Worm (Caenorhabditis elegans) whole organism, L1 larva: Measurements from ENCODE around the gene ced-11.

Experiments used
- ama-1 ChIP-seq: fragments of 150-350 bp; optimal IDR thresholded peaks from 2 replicates; lab custom pipeline; 2014
- blmp-1 ChIP-seq: fragments of 150-350 bp; optimal IDR thresholded peaks from 2 replicates; lab custom pipeline; 2014; ENCODE audit warnings: missing biosample characterization, missing genetic modification characterization
- ceh-82 ChIP-seq, 3 experiments: fragments of 150-350 bp in 1 of 3; sonication (generic microtip) in 2 of 3; optimal IDR thresholded peaks; 2 replicates each; lab custom pipeline; 2014 to 2017; ENCODE audit warnings: missing biosample characterization in 3 of 3, missing genetic modification characterization in 3 of 3
- efl-1 ChIP-seq, 4 experiments: fragments of 150-350 bp; optimal IDR thresholded peaks in 3 of 4; peaks in 1 of 4; 1 replicate in 1 of 4; 2 replicates in 3 of 4; lab custom pipeline; 2014; ENCODE audit warnings: missing biosample characterization in 2 of 4, missing genetic modification characterization in 2 of 4, missing genetic modification reagents in 2 of 4
- egl-27 ChIP-seq, 2 experiments: fragments of 150-350 bp in 1 of 2; sonication (generic microtip); optimal IDR thresholded peaks; 3 replicates each; lab custom pipeline; 2017 to 2018; ENCODE audit warnings: missing biosample characterization in 2 of 2, missing genetic modification characterization in 2 of 2, missing genetic modification reagents in 2 of 2
- elt-2 ChIP-seq: sonication (generic microtip); optimal IDR thresholded peaks from 2 replicates; lab custom pipeline; 2016; ENCODE audit warnings: missing genetic modification characterization, mild to moderate bottlenecking, inconsistent platforms, missing compliant biosample characterization, missing genetic modification reagents
- elt-3 ChIP-seq, 6 experiments: fragments of 150-350 bp in 1 of 6; sonication (generic microtip); optimal IDR thresholded peaks; 2 replicates each; lab custom pipeline; 2017 to 2018; ENCODE audit warnings: missing biosample characterization in 6 of 6, missing genetic modification characterization in 6 of 6, inconsistent platforms in 1 of 6
- grh-1 ChIP-seq: fragments of 200-800 bp; sonication (Bioruptor generic); IDR thresholded peaks from 2 replicates; pipeline ENCODE4 v1.3.6; 2022; ENCODE audit warnings: missing genetic modification reagents, missing genetic modification characterization, missing compliant biosample characterization
- hpl-2 ChIP-seq: fragments of 150-350 bp; optimal IDR thresholded peaks from 2 replicates; lab custom pipeline; 2014; ENCODE audit warnings: missing biosample characterization, missing genetic modification reagents, missing genetic modification characterization
- jun-1 ChIP-seq: fragments of 150-350 bp; optimal IDR thresholded peaks from 2 replicates; lab custom pipeline; 2014; ENCODE audit warnings: missing biosample characterization, missing genetic modification reagents, missing genetic modification characterization
- lin-14 ChIP-seq: fragments of 200-800 bp; sonication (Bioruptor generic); optimal IDR thresholded peaks from 2 replicates; lab custom pipeline; 2018; ENCODE audit warnings: mild to moderate bottlenecking, missing genetic modification characterization, moderate library complexity, missing compliant biosample characterization
- lir-3 ChIP-seq: sonication (generic microtip); optimal IDR thresholded peaks from 2 replicates; lab custom pipeline; 2016; ENCODE audit warnings: mild to moderate bottlenecking, missing genetic modification characterization, moderate library complexity, missing compliant biosample characterization; ENCODE audit not compliant: poor library complexity
- mep-1 ChIP-seq: fragments of 150-350 bp; optimal IDR thresholded peaks from 2 replicates; lab custom pipeline; 2014; ENCODE audit warnings: missing biosample characterization, missing genetic modification characterization
- nhr-11 ChIP-seq: fragments of 150-350 bp; optimal IDR thresholded peaks from 2 replicates; lab custom pipeline; 2014; ENCODE audit warnings: missing biosample characterization, missing genetic modification characterization
- nhr-28 ChIP-seq: fragments of 150-350 bp; optimal IDR thresholded peaks from 2 replicates; lab custom pipeline; 2014; ENCODE audit warnings: missing biosample characterization, missing genetic modification characterization
- nhr-47 ChIP-seq: sonication (generic microtip); optimal IDR thresholded peaks from 2 replicates; lab custom pipeline; 2016; ENCODE audit warnings: mild to moderate bottlenecking, missing genetic modification characterization, moderate library complexity, missing compliant biosample characterization
- nhr-85 ChIP-seq: sonication (generic microtip); peaks from one replicate; lab custom pipeline; 2016; ENCODE audit warnings: missing genetic modification characterization, inconsistent platforms, missing compliant biosample characterization
- pag-3 ChIP-seq: sonication (generic microtip); optimal IDR thresholded peaks from 2 replicates; lab custom pipeline; 2017; ENCODE audit warnings: missing genetic modification characterization, mild to moderate bottlenecking, missing compliant biosample characterization, antibody characterized with exemption, borderline replicate concordance; ENCODE audit not compliant: insufficient read depth
- pqm-1 ChIP-seq: sonication (generic microtip); optimal IDR thresholded peaks from 3 replicates; lab custom pipeline; 2017; ENCODE audit warnings: missing biosample characterization, missing genetic modification characterization
- tbx-2 ChIP-seq: sonication (generic microtip); optimal IDR thresholded peaks from 2 replicates; lab custom pipeline; 2016; ENCODE audit warnings: missing genetic modification characterization, missing compliant biosample characterization
- tlp-1 ChIP-seq: fragments of 150-350 bp; optimal IDR thresholded peaks from 2 replicates; lab custom pipeline; 2014; ENCODE audit warnings: missing biosample characterization, missing genetic modification characterization
- zag-1 ChIP-seq: fragments of 150-350 bp; optimal IDR thresholded peaks from 2 replicates; lab custom pipeline; 2014; ENCODE audit warnings: missing biosample characterization, missing genetic modification characterization
- ztf-11 ChIP-seq, 2 experiments: sonication (generic microtip); optimal IDR thresholded peaks; 2 replicates each; lab custom pipeline; 2016 to 2017; ENCODE audit warnings: missing genetic modification characterization in 2 of 2, missing biosample characterization in 1 of 2, missing compliant biosample characterization in 1 of 2
- ztf-4 ChIP-seq: fragments of 150-350 bp; optimal IDR thresholded peaks from 2 replicates; lab custom pipeline; 2014; ENCODE audit warnings: missing biosample characterization, missing genetic modification characterization

The ced-11 gene

DNA sequence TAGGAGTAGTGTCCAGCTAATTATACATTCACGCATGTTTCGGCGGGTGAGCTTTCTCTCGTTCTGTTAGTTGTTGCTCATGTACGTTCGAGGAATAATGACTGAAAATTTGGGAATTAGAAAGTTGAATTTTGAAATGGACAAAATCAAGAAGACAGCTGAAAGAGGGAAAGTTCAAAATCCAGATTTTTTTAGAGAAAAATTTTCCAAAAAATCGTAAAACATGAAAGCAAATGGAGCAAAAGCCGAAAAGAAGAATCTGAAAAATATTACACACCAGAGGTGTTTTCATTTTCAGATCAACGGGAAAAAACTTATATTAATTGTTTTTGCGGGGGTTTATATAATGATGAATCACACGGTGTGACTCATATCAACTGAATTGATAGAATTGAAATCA lies 53.3 kb downstream of the ced-11 start, which contains the start of gene ina-1:
Gene ina-1 (minus strand): TSS at position 101 of the 400 bp plus-strand sequence.
- no peak for TF ChIP-seq nhr-11 (tag; lab: Kevin White, UChicago)
- TF ChIP-seq nhr-28 (tag; lab: Kevin White, UChicago) = no peak
- no peak for TF ChIP-seq pqm-1 (tag; lab: Kevin White, UChicago)
- TF ChIP-seq jun-1 (tag; lab: Kevin White, UChicago) = no peak
- TF ChIP-seq zag-1 (tag; lab: Kevin White, UChicago) = no peak
- TF ChIP-seq grh-1 (GFP tag; lab: Robert Waterston, UW) = no peak
- TF ChIP-seq ama-1 (lab: Kevin White, UChicago) = no peak
- no peak for TF ChIP-seq lir-3
- TF ChIP-seq nhr-47 (tag; lab: Kevin White, UChicago) = no peak
- no peak for TF ChIP-seq elt-2 (tag; lab: Kevin White, UChicago)
- no peak for TF ChIP-seq ztf-4 (tag; lab: Kevin White, UChicago)
- no peak for TF ChIP-seq ztf-11 (tag; optimal IDR thresholded peaks at IDR 0.05; lab: Kevin White, UChicago)
- TF ChIP-seq egl-27 (tag; optimal IDR thresholded peaks at IDR 0.05; lab: Kevin White, UChicago) = no peak
- no peak for TF ChIP-seq blmp-1 (tag; lab: Kevin White, UChicago)
- no peak for TF ChIP-seq efl-1 (optimal IDR thresholded peaks at IDR 0.05; lab: Kevin White, UChicago)
- no peak for TF ChIP-seq efl-1 (GFP tag; optimal IDR thresholded peaks at IDR 0.05 in 1 of 2; lab: Kevin White, UChicago)
- no peak for TF ChIP-seq hpl-2 (GFP tag; lab: Kevin White, UChicago)
- no peak for TF ChIP-seq mep-1 (tag; lab: Kevin White, UChicago)
- no peak for TF ChIP-seq tlp-1 (tag; lab: Kevin White, UChicago)

ce11 chrIII:9173239-9173638 lies 53.9 kb downstream of the ced-11 start:
- no peak for TF ChIP-seq tbx-2
- peak; percentile 60 for TF ChIP-seq nhr-85
- peak; percentile 68 for TF ChIP-seq pag-3
- peak in 2 of 6 experiments; percentile 20 to 48 for TF ChIP-seq elt-3 (tag; optimal IDR thresholded peaks at IDR 0.05; lab: Kevin White, UChicago)
- no peak for TF ChIP-seq grh-1 (GFP tag; lab: Robert Waterston, UW)
- TF ChIP-seq ceh-82 (tag; optimal IDR thresholded peaks at IDR 0.05; lab: Kevin White, UChicago) = no peak
- TF ChIP-seq lin-14 (GFP tag; lab: Kevin White, UChicago) = peak; percentile 23
- TF ChIP-seq, all 84 proteins: peak for 4
